Fruit fly (Drosophila melanogaster): ENCODE results near the gene Pex11c.

DNA sequence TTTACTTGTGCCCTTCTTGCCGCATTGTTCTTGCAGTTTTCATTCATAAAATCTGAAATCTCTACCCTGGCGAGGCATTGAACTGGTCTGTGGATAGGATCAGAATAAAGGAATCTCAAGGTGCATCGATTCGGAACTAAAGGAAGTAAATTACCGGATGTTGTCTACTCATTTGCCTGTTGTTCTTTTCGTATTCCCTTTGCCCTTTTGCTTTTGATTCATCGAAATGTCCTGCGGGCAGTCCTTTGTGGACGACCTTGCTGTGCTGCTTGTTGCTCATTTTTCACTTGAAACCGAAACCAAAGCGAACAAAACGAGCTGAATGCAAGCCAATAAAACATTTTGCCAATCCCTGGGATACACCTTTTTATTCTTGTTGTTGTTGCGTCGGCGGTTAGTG is 43.1 kb downstream of the Pex11c start:
- TF ChIP-seq CG8478 (optimal IDR thresholded peaks at IDR 0.05) (no peak), CTCF (optimal IDR thresholded peaks at IDR 0.05) (no peak)
